Worm (Caenorhabditis elegans) whole organism, L4 larva: Measurements from ENCODE around the gene Y23B4A.1.
A peak's percentile ranks its signal among the peaks of the same experiment; 100 is the strongest.

Experiments used
- D1046.2 ChIP-seq: fragments of 200-800 bp; sonication (Bioruptor generic); IDR thresholded peaks from 2 replicates; pipeline ENCODE4 v1.3.6; 2022; ENCODE audit warnings: missing genetic modification characterization, missing compliant biosample characterization
- F26F4.8 ChIP-seq: fragments of 200-800 bp; sonication (Bioruptor generic); conservative IDR thresholded peaks from 2 replicates; pipeline ENCODE4 v1.3.6; 2022; ENCODE audit warnings: missing genetic modification characterization, missing compliant biosample characterization
- F37D6.2 ChIP-seq: sonication (generic microtip); optimal IDR thresholded peaks from 2 replicates; lab custom pipeline; 2016; ENCODE audit warnings: mild to moderate bottlenecking, missing genetic modification characterization, missing compliant biosample characterization
- F44E2.7 ChIP-seq: fragments of 200-800 bp; sonication (Bioruptor generic); IDR thresholded peaks from 2 replicates; pipeline ENCODE4 v2.1.2; 2022; ENCODE audit warnings: missing genetic modification characterization, missing compliant biosample characterization
- T20F7.1 ChIP-seq: fragments of 200-800 bp; sonication (Bioruptor generic); optimal IDR thresholded peaks from 2 replicates; lab custom pipeline; 2018; ENCODE audit warnings: mild to moderate bottlenecking, missing genetic modification characterization, missing compliant biosample characterization
- ZK337.2 ChIP-seq: fragments of 200-800 bp; sonication (Bioruptor generic); IDR thresholded peaks from 2 replicates; pipeline ENCODE4 v1.3.6; 2022; ENCODE audit warnings: missing genetic modification reagents, missing genetic modification characterization, missing compliant biosample characterization
- aha-1 ChIP-seq: fragments of 150-350 bp; peaks from one replicate; lab custom pipeline; 2014; ENCODE audit warnings: missing biosample characterization, missing genetic modification characterization
- arid-1 ChIP-seq: fragments of 200-800 bp; sonication (Bioruptor generic); conservative IDR thresholded peaks from 2 replicates; pipeline ENCODE4 v1.3.6; 2022; ENCODE audit warnings: missing genetic modification reagents, missing genetic modification characterization, missing compliant biosample characterization
- ceh-20 ChIP-seq: fragments of 200-800 bp; sonication (Bioruptor generic); IDR thresholded peaks from 2 replicates; pipeline ENCODE4 v1.3.6; 2022; ENCODE audit warnings: missing genetic modification reagents, missing genetic modification characterization, missing compliant biosample characterization
- ceh-62 ChIP-seq: sonication (generic microtip); optimal IDR thresholded peaks from 2 replicates; lab custom pipeline; 2017; ENCODE audit warnings: missing biosample characterization, missing genetic modification characterization
- ceh-82 ChIP-seq: sonication (generic microtip); optimal IDR thresholded peaks from 2 replicates; lab custom pipeline; 2017; ENCODE audit warnings: missing biosample characterization, missing genetic modification characterization
- ces-1 ChIP-seq: fragments of 150-350 bp; sonication (generic microtip); optimal IDR thresholded peaks from 4 replicates; lab custom pipeline; 2014; ENCODE audit warnings: missing biosample characterization, missing genetic modification reagents, missing genetic modification characterization
- cey-2 ChIP-seq: sonication (generic microtip); optimal IDR thresholded peaks from 3 replicates; lab custom pipeline; 2017; ENCODE audit warnings: missing genetic modification characterization, mild to moderate bottlenecking, missing compliant biosample characterization, antibody characterized with exemption, borderline replicate concordance; ENCODE audit not compliant: insufficient read depth
- daf-16 ChIP-seq, 3 experiments: sonication (generic microtip); optimal IDR thresholded peaks; 2 replicates each; lab custom pipeline; 2016 to 2017; ENCODE audit warnings: missing genetic modification characterization in 3 of 3, missing genetic modification reagents in 3 of 3, mild to moderate bottlenecking in 2 of 3, missing compliant biosample characterization in 2 of 3, missing biosample characterization in 1 of 3, moderate library complexity in 1 of 3
- daf-19 ChIP-seq: fragments of 200-800 bp; sonication (Bioruptor generic); conservative IDR thresholded peaks from 2 replicates; pipeline ENCODE4 v1.3.6; 2022; ENCODE audit warnings: missing genetic modification characterization, missing compliant biosample characterization
- daf-8 ChIP-seq: fragments of 200-800 bp; sonication (Bioruptor generic); IDR thresholded peaks from 2 replicates; pipeline ENCODE4 v1.3.6; 2022; ENCODE audit warnings: missing genetic modification characterization, missing compliant biosample characterization
- dmd-6 ChIP-seq: fragments of 200-800 bp; sonication (Bioruptor generic); IDR thresholded peaks from 2 replicates; pipeline ENCODE4 v1.3.6; 2022; ENCODE audit warnings: missing genetic modification reagents, missing genetic modification characterization, missing compliant biosample characterization
- dmd-8 ChIP-seq: fragments of 200-800 bp; sonication (Bioruptor generic); IDR thresholded peaks from 2 replicates; pipeline ENCODE4 v1.3.6; 2022; ENCODE audit warnings: missing genetic modification characterization, missing compliant biosample characterization
- dpl-1 ChIP-seq: fragments of 150-350 bp; optimal IDR thresholded peaks from 2 replicates; lab custom pipeline; 2014; ENCODE audit warnings: missing biosample characterization, missing genetic modification reagents, missing genetic modification characterization
- duxl-1 ChIP-seq: sonication (generic microtip); optimal IDR thresholded peaks from 2 replicates; lab custom pipeline; 2016; ENCODE audit warnings: mild to moderate bottlenecking, missing genetic modification characterization, moderate library complexity, missing compliant biosample characterization; ENCODE audit not compliant: poor library complexity
- dve-1 ChIP-seq: sonication (generic microtip); optimal IDR thresholded peaks from 2 replicates; lab custom pipeline; 2017; ENCODE audit warnings: antibody characterized with exemption, mild to moderate bottlenecking, missing genetic modification characterization, missing compliant biosample characterization; ENCODE audit not compliant: insufficient read depth
- egl-27 ChIP-seq: sonication (generic microtip); optimal IDR thresholded peaks from 3 replicates; lab custom pipeline; 2017; ENCODE audit warnings: missing biosample characterization, missing genetic modification reagents, missing genetic modification characterization
- egl-43 ChIP-seq: fragments of 200-800 bp; sonication (Bioruptor generic); IDR thresholded peaks from 2 replicates; pipeline ENCODE4 v1.3.6; 2022; ENCODE audit warnings: missing genetic modification reagents, missing genetic modification characterization, missing compliant biosample characterization
- fos-1 ChIP-seq: fragments of 150-350 bp; optimal IDR thresholded peaks from 2 replicates; lab custom pipeline; 2014; ENCODE audit warnings: missing biosample characterization, missing genetic modification characterization
- hlh-11 ChIP-seq: fragments of 200-800 bp; sonication (Bioruptor generic); optimal IDR thresholded peaks from 2 replicates; lab custom pipeline; 2018; ENCODE audit warnings: mild to moderate bottlenecking, missing genetic modification characterization, missing compliant biosample characterization
- hlh-30 ChIP-seq: sonication (generic microtip); optimal IDR thresholded peaks from 2 replicates; lab custom pipeline; 2017; ENCODE audit warnings: antibody characterized with exemption, mild to moderate bottlenecking, missing genetic modification characterization, missing compliant biosample characterization; ENCODE audit not compliant: insufficient read depth
- lin-13 ChIP-seq: fragments of 150-350 bp; optimal IDR thresholded peaks from 2 replicates; lab custom pipeline; 2014; ENCODE audit warnings: missing biosample characterization, missing genetic modification reagents, missing genetic modification characterization
- lin-39 ChIP-seq: fragments of 150-350 bp; optimal IDR thresholded peaks from 2 replicates; lab custom pipeline; 2014; ENCODE audit warnings: missing biosample characterization, missing genetic modification reagents, missing genetic modification characterization
- madf-5 ChIP-seq, 2 experiments: fragments of 200-800 bp; sonication (Bioruptor generic); IDR thresholded peaks; 2 replicates each; pipeline ENCODE4 v1.3.6; 2022; ENCODE audit warnings: missing compliant biosample characterization in 2 of 2, missing genetic modification characterization in 2 of 2
- madf-9 ChIP-seq: fragments of 200-800 bp; sonication (Bioruptor generic); conservative IDR thresholded peaks from 2 replicates; pipeline ENCODE4 v1.3.6; 2022; ENCODE audit warnings: missing genetic modification reagents, missing genetic modification characterization, missing compliant biosample characterization
- mdt-29 ChIP-seq: fragments of 200-800 bp; sonication (Bioruptor generic); IDR thresholded peaks from 2 replicates; pipeline ENCODE4 v1.3.6; 2022; ENCODE audit warnings: missing genetic modification reagents, missing genetic modification characterization, missing compliant biosample characterization
- mep-1 ChIP-seq: fragments of 150-350 bp; sonication (generic microtip); optimal IDR thresholded peaks from 3 replicates; lab custom pipeline; 2014; ENCODE audit warnings: missing biosample characterization, missing genetic modification characterization
- mxl-2 ChIP-seq: fragments of 200-800 bp; sonication (Bioruptor generic); conservative IDR thresholded peaks from 2 replicates; pipeline ENCODE4 v1.3.6; 2022; ENCODE audit warnings: missing genetic modification reagents, missing genetic modification characterization, missing compliant biosample characterization
- nhr-11 ChIP-seq: fragments of 150-350 bp; optimal IDR thresholded peaks from 2 replicates; lab custom pipeline; 2014; ENCODE audit warnings: missing biosample characterization, missing genetic modification characterization
- nhr-111 ChIP-seq: fragments of 200-800 bp; sonication (Bioruptor generic); optimal IDR thresholded peaks from 2 replicates; lab custom pipeline; 2018; ENCODE audit warnings: mild to moderate bottlenecking, missing genetic modification characterization, missing compliant biosample characterization
- nhr-28 ChIP-seq: fragments of 150-350 bp; optimal IDR thresholded peaks from 2 replicates; lab custom pipeline; 2014; ENCODE audit warnings: missing biosample characterization, missing genetic modification characterization
- nhr-41 ChIP-seq: fragments of 200-800 bp; sonication (Bioruptor generic); IDR thresholded peaks from 2 replicates; pipeline ENCODE4 v1.3.6; 2022; ENCODE audit warnings: missing genetic modification reagents, missing genetic modification characterization, missing compliant biosample characterization
- nhr-6 ChIP-seq: fragments of 150-350 bp; optimal IDR thresholded peaks from 2 replicates; lab custom pipeline; 2014; ENCODE audit warnings: missing biosample characterization, missing genetic modification characterization
- php-3 ChIP-seq: fragments of 200-800 bp; sonication (Bioruptor generic); IDR thresholded peaks from 2 replicates; pipeline ENCODE4 v1.3.6; 2022; ENCODE audit warnings: missing genetic modification reagents, missing genetic modification characterization, missing compliant biosample characterization
- rbr-2 ChIP-seq: sonication (generic microtip); optimal IDR thresholded peaks from 2 replicates; lab custom pipeline; 2016; ENCODE audit warnings: missing genotype, missing genetic modification characterization, missing compliant biosample characterization
- skn-1 ChIP-seq: fragments of 150-350 bp; optimal IDR thresholded peaks from 2 replicates; lab custom pipeline; 2014; ENCODE audit warnings: missing biosample characterization, missing genetic modification characterization
- snpc-1.2 ChIP-seq: fragments of 200-800 bp; sonication (Bioruptor generic); IDR thresholded peaks from 2 replicates; pipeline ENCODE4 v1.3.6; 2022; ENCODE audit warnings: missing genetic modification reagents, missing genetic modification characterization, missing compliant biosample characterization
- spr-3 ChIP-seq: fragments of 200-800 bp; sonication (Bioruptor generic); optimal IDR thresholded peaks from 2 replicates; lab custom pipeline; 2018; ENCODE audit warnings: mild to moderate bottlenecking, missing genetic modification characterization, missing compliant biosample characterization
- tag-97 ChIP-seq: fragments of 200-800 bp; sonication (Bioruptor generic); IDR thresholded peaks from 2 replicates; pipeline ENCODE4 v1.3.6; 2022; ENCODE audit warnings: missing genetic modification characterization, missing compliant biosample characterization
- tra-1 ChIP-seq: fragments of 200-800 bp; sonication (Bioruptor generic); IDR thresholded peaks from 2 replicates; pipeline ENCODE4 v1.3.6; 2022; ENCODE audit warnings: missing genetic modification reagents, missing genetic modification characterization, missing compliant biosample characterization
- unc-130 ChIP-seq: sonication (generic microtip); optimal IDR thresholded peaks from 2 replicates; lab custom pipeline; 2016; ENCODE audit warnings: missing genetic modification reagents, missing genetic modification characterization, missing compliant biosample characterization
- unc-62 ChIP-seq, 3 experiments: fragments of 150-350 bp in 1 of 3; sonication (generic microtip); optimal IDR thresholded peaks in 2 of 3; peaks in 1 of 3; 1 replicate in 1 of 3; 2 replicates in 2 of 3; lab custom pipeline; 2014 to 2017; ENCODE audit warnings: missing biosample characterization in 3 of 3, missing genetic modification characterization in 3 of 3, missing genetic modification reagents in 3 of 3, missing genotype in 1 of 3
- vab-7 ChIP-seq: fragments of 200-800 bp; sonication (Bioruptor generic); IDR thresholded peaks from 2 replicates; pipeline ENCODE4 v1.3.6; 2022; ENCODE audit warnings: missing genetic modification reagents, missing genetic modification characterization, missing compliant biosample characterization
- zip-2 ChIP-seq: fragments of 150-350 bp; optimal IDR thresholded peaks from 2 replicates; lab custom pipeline; 2014; ENCODE audit warnings: missing biosample characterization, missing genetic modification characterization

The Y23B4A.1 gene

ce11 chrX:5917284-5917683 lies at the start of gene Y23B4A.1:
Gene Y23B4A.1, minus strand, starts transcription at chrX:5917384.
- TF ChIP-seq egl-27 (tag; lab: Kevin White, UChicago) (no peak), unc-62 (GFP tag; optimal IDR thresholded peaks at IDR 0.05 in 1 of 2; lab: Kevin White, UChicago) (no peak), unc-62 (tag; optimal IDR thresholded peaks at IDR 0.05; lab: Kevin White, UChicago) (no peak)

ce11 chrX:5962560-5962959 lies 45.4 kb upstream of the Y23B4A.1 start:
- peak; percentile 74 for TF ChIP-seq dmd-6 (GFP tag; lab: Robert Waterston, UW)
- TF ChIP-seq dpl-1 (GFP tag; lab: Kevin White, UChicago): no peak
- no peak for TF ChIP-seq T20F7.1 (GFP tag; lab: Kevin White, UChicago)
- no peak for TF ChIP-seq aha-1 (tag; lab: Kevin White, UChicago)
- no peak for TF ChIP-seq F37D6.2 (tag; lab: Kevin White, UChicago)
- TF ChIP-seq ceh-62 (tag; lab: Kevin White, UChicago): no peak
- no peak for TF ChIP-seq madf-5 (GFP tag; IDR thresholded peaks at IDR 0.05; lab: Robert Waterston, UW)
- TF ChIP-seq mep-1 (tag; lab: Kevin White, UChicago): no peak
- no peak for TF ChIP-seq daf-19
- peak; percentile 55 for TF ChIP-seq hlh-30 (tag; lab: Kevin White, UChicago)
- no peak for TF ChIP-seq mxl-2
- TF ChIP-seq dve-1 (tag; lab: Kevin White, UChicago): peak; percentile 70
- no peak for TF ChIP-seq daf-8 (GFP tag; lab: Robert Waterston, UW)
- no peak for TF ChIP-seq F26F4.8 (GFP tag; lab: Robert Waterston, UW)
- TF ChIP-seq nhr-6 (tag; lab: Kevin White, UChicago): no peak
- no peak for TF ChIP-seq F44E2.7 (GFP tag; lab: Robert Waterston, UW)
- TF ChIP-seq tag-97 (GFP tag; lab: Robert Waterston, UW): no peak
- no peak for TF ChIP-seq vab-7 (GFP tag; lab: Robert Waterston, UW)
- no peak for TF ChIP-seq cey-2 (tag; lab: Kevin White, UChicago)
- TF ChIP-seq D1046.2 (GFP tag; lab: Robert Waterston, UW): no peak
- no peak for TF ChIP-seq egl-43 (GFP tag; lab: Robert Waterston, UW)
- no peak for TF ChIP-seq madf-9 (GFP tag; lab: Robert Waterston, UW)
- no peak for TF ChIP-seq ZK337.2 (GFP tag; lab: Robert Waterston, UW)
- TF ChIP-seq ces-1 (GFP tag; lab: Kevin White, UChicago): no peak
- no peak for TF ChIP-seq nhr-11 (tag; lab: Kevin White, UChicago)
- no peak for TF ChIP-seq mdt-29
- TF ChIP-seq php-3 (GFP tag; lab: Robert Waterston, UW): no peak
- TF ChIP-seq lin-13: no peak
- no peak for TF ChIP-seq arid-1 (GFP tag; lab: Robert Waterston, UW)
- TF ChIP-seq zip-2 (tag; lab: Kevin White, UChicago): no peak
- TF ChIP-seq nhr-41: no peak
- no peak for TF ChIP-seq snpc-1.2 (GFP tag; lab: Robert Waterston, UW)
- no peak for TF ChIP-seq spr-3 (GFP tag; lab: Kevin White, UChicago)
- no peak for TF ChIP-seq skn-1 (tag; lab: Kevin White, UChicago)
- TF ChIP-seq tra-1 (GFP tag; lab: Robert Waterston, UW): peak; percentile 45; the same call in 1 of the 2 replicates
- TF ChIP-seq rbr-2 (tag; lab: Kevin White, UChicago): no peak
- TF ChIP-seq fos-1 (tag; lab: Kevin White, UChicago): no peak
- no peak for TF ChIP-seq duxl-1 (tag; lab: Kevin White, UChicago)
- no peak for TF ChIP-seq daf-16 (GFP tag; optimal IDR thresholded peaks at IDR 0.05; lab: Kevin White, UChicago)
- TF ChIP-seq daf-16 (tag; optimal IDR thresholded peaks at IDR 0.05; lab: Kevin White, UChicago): peak; percentile 67
- peak; percentile 56 for TF ChIP-seq hlh-11 (tag; lab: Kevin White, UChicago)
- TF ChIP-seq ceh-20 (GFP tag; lab: Robert Waterston, UW): no peak
- no peak for TF ChIP-seq dmd-8
- no peak for TF ChIP-seq lin-39 (tag; lab: Kevin White, UChicago)
- TF ChIP-seq ceh-82: no peak
- TF ChIP-seq unc-130 (GFP tag; lab: Kevin White, UChicago): no peak
- TF ChIP-seq nhr-111 (GFP tag; lab: Kevin White, UChicago): no peak
- TF ChIP-seq nhr-28 (tag; lab: Kevin White, UChicago): peak; percentile 39
